Worm (Caenorhabditis elegans) whole organism, young adult: Measurements from ENCODE around the gene moe-3.

Source experiments
- B0261.1 ChIP-seq: sonication (generic microtip); optimal IDR thresholded peaks from 2 replicates; lab custom pipeline; 2016; ENCODE audit warnings: mild to moderate bottlenecking, missing genetic modification characterization, moderate library complexity, missing compliant biosample characterization
- C06A6.2 ChIP-seq: fragments of 200-800 bp; sonication (Bioruptor generic); conservative IDR thresholded peaks from 2 replicates; pipeline ENCODE4 v1.3.6; 2022; ENCODE audit warnings: missing genetic modification characterization, missing compliant biosample characterization
- C17E4.6 ChIP-seq: fragments of 200-800 bp; sonication (Bioruptor generic); IDR thresholded peaks from 2 replicates; pipeline ENCODE4 v1.3.6; 2022; ENCODE audit warnings: missing genetic modification reagents, missing genetic modification characterization, missing compliant biosample characterization
- D2030.7 ChIP-seq: fragments of 200-800 bp; sonication (Bioruptor generic); IDR thresholded peaks from 2 replicates; pipeline ENCODE4 v1.3.6; 2022; ENCODE audit warnings: missing genetic modification reagents, missing genetic modification characterization, missing compliant biosample characterization
- F10E7.11 ChIP-seq: sonication (generic microtip); optimal IDR thresholded peaks from 2 replicates; lab custom pipeline; 2017; ENCODE audit warnings: mild to moderate bottlenecking, missing genetic modification characterization, moderate library complexity, missing compliant biosample characterization
- F23B12.7 ChIP-seq: sonication (generic microtip); optimal IDR thresholded peaks from 2 replicates; lab custom pipeline; 2017; ENCODE audit warnings: missing genetic modification characterization, mild to moderate bottlenecking, missing compliant biosample characterization, antibody characterized with exemption, moderate library complexity; ENCODE audit not compliant: insufficient read depth
- F33H1.4 ChIP-seq: fragments of 200-800 bp; sonication (Bioruptor generic); IDR thresholded peaks from 2 replicates; pipeline ENCODE4 v1.3.6; 2022; ENCODE audit warnings: missing genetic modification reagents, missing genetic modification characterization, missing compliant biosample characterization
- F37B4.10 ChIP-seq: fragments of 200-800 bp; sonication (Bioruptor generic); IDR thresholded peaks from 2 replicates; pipeline ENCODE4 v1.3.6; 2022; ENCODE audit warnings: missing genetic modification characterization, missing compliant biosample characterization
- F39B2.1 ChIP-seq: fragments of 200-800 bp; sonication (Bioruptor generic); IDR thresholded peaks from 2 replicates; pipeline ENCODE4 v1.3.6; 2022; ENCODE audit warnings: missing genetic modification reagents, missing genetic modification characterization, missing compliant biosample characterization
- F52B5.7 ChIP-seq: sonication (generic microtip); optimal IDR thresholded peaks from 2 replicates; lab custom pipeline; 2016; ENCODE audit warnings: mild to moderate bottlenecking, missing genetic modification characterization, missing compliant biosample characterization
- F55B11.4 ChIP-seq: sonication (generic microtip); optimal IDR thresholded peaks from 2 replicates; lab custom pipeline; 2016; ENCODE audit warnings: missing compliant biosample characterization, missing genetic modification characterization, borderline replicate concordance; ENCODE audit not compliant: insufficient read depth
- F57A8.1 ChIP-seq: fragments of 200-800 bp; sonication (Bioruptor generic); optimal IDR thresholded peaks from 2 replicates; lab custom pipeline; 2018; ENCODE audit warnings: mild to moderate bottlenecking, missing genetic modification characterization, moderate library complexity, missing compliant biosample characterization
- K11D2.4 ChIP-seq: fragments of 200-800 bp; sonication (Bioruptor generic); IDR thresholded peaks from 2 replicates; pipeline ENCODE4 v1.3.6; 2022; ENCODE audit warnings: missing genetic modification reagents, missing genetic modification characterization, missing compliant biosample characterization
- K12H6.12 ChIP-seq: fragments of 200-800 bp; sonication (Bioruptor generic); optimal IDR thresholded peaks from 2 replicates; lab custom pipeline; 2018; ENCODE audit warnings: mild to moderate bottlenecking, missing genetic modification characterization, missing compliant biosample characterization
- Y79H2A.3 ChIP-seq: fragments of 200-800 bp; sonication (Bioruptor generic); conservative IDR thresholded peaks from 2 replicates; pipeline ENCODE4 v1.3.6; 2022; ENCODE audit warnings: missing genetic modification reagents, missing genetic modification characterization, missing compliant biosample characterization
- ZK185.1 ChIP-seq: sonication (generic microtip); optimal IDR thresholded peaks from 2 replicates; lab custom pipeline; 2016; ENCODE audit warnings: mild to moderate bottlenecking, missing genetic modification characterization, missing compliant biosample characterization; ENCODE audit not compliant: poor library complexity, severe bottlenecking
- ama-1 ChIP-seq, 3 experiments: fragments of 150-350 bp in 1 of 3; sonication (generic microtip) in 2 of 3; optimal IDR thresholded peaks; 2 replicates each; lab custom pipeline; 2014 to 2018; ENCODE audit warnings: missing biosample characterization in 2 of 3, missing genetic modification characterization in 2 of 3, missing genetic modification reagents in 2 of 3
- attf-6 ChIP-seq: fragments of 200-800 bp; sonication (Bioruptor generic); IDR thresholded peaks from 2 replicates; pipeline ENCODE4 v1.3.6; 2022; ENCODE audit warnings: missing genetic modification reagents, missing genetic modification characterization, missing compliant biosample characterization
- bed-1 ChIP-seq: fragments of 200-800 bp; sonication (Bioruptor generic); IDR thresholded peaks from 2 replicates; pipeline ENCODE4 v1.3.6; 2022; ENCODE audit warnings: missing genetic modification reagents, missing genetic modification characterization, missing compliant biosample characterization
- bed-2 ChIP-seq: fragments of 200-800 bp; sonication (Bioruptor generic); IDR thresholded peaks from 2 replicates; pipeline ENCODE4 v1.3.6; 2022; ENCODE audit warnings: missing genetic modification reagents, missing genetic modification characterization, missing compliant biosample characterization
- cebp-2 ChIP-seq: fragments of 200-800 bp; sonication (Bioruptor generic); IDR thresholded peaks from 2 replicates; pipeline ENCODE4 v1.3.6; 2022; ENCODE audit warnings: missing genetic modification characterization, missing compliant biosample characterization
- ceh-27 ChIP-seq: fragments of 200-800 bp; sonication (Bioruptor generic); optimal IDR thresholded peaks from 2 replicates; lab custom pipeline; 2018; ENCODE audit warnings: mild to moderate bottlenecking, missing genetic modification characterization, moderate library complexity, missing compliant biosample characterization
- ceh-58 ChIP-seq: fragments of 200-800 bp; sonication (Bioruptor generic); IDR thresholded peaks from 2 replicates; pipeline ENCODE4 v1.3.6; 2022; ENCODE audit warnings: missing genetic modification characterization, missing compliant biosample characterization
- ceh-79 ChIP-seq: sonication (generic microtip); optimal IDR thresholded peaks from 2 replicates; lab custom pipeline; 2017; ENCODE audit warnings: mild to moderate bottlenecking, missing genetic modification characterization, missing compliant biosample characterization
- die-1 ChIP-seq: sonication (generic microtip); optimal IDR thresholded peaks from 2 replicates; lab custom pipeline; 2016; ENCODE audit warnings: missing genotype, mild to moderate bottlenecking, missing genetic modification characterization, missing compliant biosample characterization
- dpff-1 ChIP-seq: sonication (generic microtip); optimal IDR thresholded peaks from 2 replicates; lab custom pipeline; 2017; ENCODE audit warnings: mild to moderate bottlenecking, missing genetic modification characterization, missing compliant biosample characterization
- efl-1 ChIP-seq: fragments of 150-350 bp; optimal IDR thresholded peaks from 2 replicates; lab custom pipeline; 2014; ENCODE audit warnings: missing biosample characterization, missing genetic modification reagents, missing genetic modification characterization
- hrde-1 ChIP-seq: sonication (generic microtip); optimal IDR thresholded peaks from 2 replicates; lab custom pipeline; 2016; ENCODE audit warnings: missing genetic modification characterization, mild to moderate bottlenecking, missing compliant biosample characterization, moderate library complexity, missing genotype, missing genetic modification reagents, borderline replicate concordance
- hsf-1 ChIP-seq: fragments of 200-800 bp; sonication (Bioruptor generic); IDR thresholded peaks from 2 replicates; pipeline ENCODE4 v1.3.6; 2022; ENCODE audit warnings: missing genetic modification reagents, missing genetic modification characterization, missing compliant biosample characterization
- lag-1 ChIP-seq: fragments of 200-800 bp; sonication (Bioruptor generic); IDR thresholded peaks from 2 replicates; pipeline ENCODE4 v1.3.6; 2022; ENCODE audit warnings: missing genetic modification reagents, missing genetic modification characterization, missing compliant biosample characterization
- let-526 ChIP-seq: fragments of 200-800 bp; sonication (Bioruptor generic); IDR thresholded peaks from 2 replicates; pipeline ENCODE4 v1.3.6; 2022; ENCODE audit warnings: missing genetic modification reagents, missing genetic modification characterization, missing compliant biosample characterization
- lsl-1 ChIP-seq: fragments of 200-800 bp; sonication (Bioruptor generic); optimal IDR thresholded peaks from 2 replicates; lab custom pipeline; 2018; ENCODE audit warnings: mild to moderate bottlenecking, missing genetic modification characterization, moderate library complexity, missing compliant biosample characterization
- madf-10 ChIP-seq: sonication (generic microtip); optimal IDR thresholded peaks from 2 replicates; lab custom pipeline; 2016; ENCODE audit warnings: mild to moderate bottlenecking, missing genetic modification characterization, missing compliant biosample characterization
- madf-8 ChIP-seq: fragments of 200-800 bp; sonication (Bioruptor generic); conservative IDR thresholded peaks from 2 replicates; pipeline ENCODE4 v1.3.6; 2022; ENCODE audit warnings: missing genetic modification reagents, missing genetic modification characterization, missing compliant biosample characterization
- mxl-1 ChIP-seq: sonication (generic microtip); optimal IDR thresholded peaks from 2 replicates; lab custom pipeline; 2016; ENCODE audit warnings: missing genetic modification characterization, missing compliant biosample characterization
- nfya-2 ChIP-seq: fragments of 200-800 bp; sonication (Bioruptor generic); IDR thresholded peaks from 2 replicates; pipeline ENCODE4 v1.3.6; 2022; ENCODE audit warnings: missing genetic modification reagents, missing genetic modification characterization, missing compliant biosample characterization
- nfyb-1 ChIP-seq: fragments of 200-800 bp; sonication (Bioruptor generic); IDR thresholded peaks from 2 replicates; pipeline ENCODE4 v1.3.6; 2022; ENCODE audit warnings: missing genetic modification reagents, missing genetic modification characterization, missing compliant biosample characterization
- nhr-120 ChIP-seq: fragments of 200-800 bp; sonication (Bioruptor generic); IDR thresholded peaks from 2 replicates; pipeline ENCODE4 v1.3.6; 2022; ENCODE audit warnings: missing genetic modification characterization, missing compliant biosample characterization
- rec-8 ChIP-seq, 2 experiments: sonication (generic microtip); optimal IDR thresholded peaks; 2 replicates each; lab custom pipeline; 2016; ENCODE audit warnings: mild to moderate bottlenecking in 2 of 2, missing genetic modification characterization in 2 of 2, missing genetic modification reagents in 2 of 2, missing genotype in 2 of 2, missing biosample characterization in 1 of 2, missing compliant biosample characterization in 1 of 2, moderate library complexity in 1 of 2
- sdz-38 ChIP-seq: sonication (generic microtip); optimal IDR thresholded peaks from 2 replicates; lab custom pipeline; 2016; ENCODE audit warnings: missing genotype, missing genetic modification characterization, missing compliant biosample characterization
- snpc-1.1 ChIP-seq: sonication (generic microtip); optimal IDR thresholded peaks from 2 replicates; lab custom pipeline; 2017; ENCODE audit warnings: missing genetic modification characterization, mild to moderate bottlenecking, missing compliant biosample characterization, antibody characterized with exemption, moderate library complexity, missing genotype, missing genetic modification reagents; ENCODE audit not compliant: insufficient read depth
- snpc-1.3 ChIP-seq: sonication (generic microtip); optimal IDR thresholded peaks from 2 replicates; lab custom pipeline; 2017; ENCODE audit warnings: missing genetic modification characterization, mild to moderate bottlenecking, missing compliant biosample characterization, antibody characterized with exemption, moderate library complexity, missing genotype, missing genetic modification reagents; ENCODE audit not compliant: insufficient read depth
- tbp1 ChIP-seq: fragments of 200-800 bp; sonication (Bioruptor generic); optimal IDR thresholded peaks from 2 replicates; lab custom pipeline; 2018; ENCODE audit warnings: mild to moderate bottlenecking, missing genetic modification characterization, missing compliant biosample characterization
- tbx-9 ChIP-seq: sonication (generic microtip); optimal IDR thresholded peaks from 2 replicates; lab custom pipeline; 2016; ENCODE audit warnings: borderline replicate concordance, missing genetic modification characterization, inconsistent platforms, missing compliant biosample characterization
- unc-130 ChIP-seq: sonication (generic microtip); optimal IDR thresholded peaks from 2 replicates; lab custom pipeline; 2016; ENCODE audit warnings: missing genetic modification reagents, missing genetic modification characterization, missing compliant biosample characterization
- zfh-2 ChIP-seq: fragments of 200-800 bp; sonication (Bioruptor generic); conservative IDR thresholded peaks from 2 replicates; pipeline ENCODE4 v1.3.6; 2022; ENCODE audit warnings: missing genetic modification reagents, missing genetic modification characterization, missing compliant biosample characterization
- zim-3 ChIP-seq: sonication (generic microtip); optimal IDR thresholded peaks from 2 replicates; lab custom pipeline; 2017; ENCODE audit warnings: mild to moderate bottlenecking, missing genetic modification characterization, moderate library complexity, missing compliant biosample characterization
- ztf-22 ChIP-seq: fragments of 200-800 bp; sonication (Bioruptor generic); optimal IDR thresholded peaks from 2 replicates; lab custom pipeline; 2018; ENCODE audit warnings: mild to moderate bottlenecking, missing genetic modification characterization, moderate library complexity, missing compliant biosample characterization

The moe-3 gene

ce11 chrII:13156971-13157370 lies 8.6 kb downstream of the moe-3 start, which contains the start of the genes hpr-17 and F32A11.1:
hpr-17 (minus strand) TSS chrII:13157047.
F32A11.1 (plus strand) TSS chrII:13157329.
- no peak for TF ChIP-seq F57A8.1 (GFP tag; lab: Kevin White, UChicago)
- TF ChIP-seq Y79H2A.3 (GFP tag; lab: Robert Waterston, UW): no peak
- TF ChIP-seq ceh-79: no peak
- TF ChIP-seq bed-1: no peak
- TF ChIP-seq F37B4.10 (GFP tag; lab: Robert Waterston, UW): no peak
- TF ChIP-seq zim-3 (tag; lab: Kevin White, UChicago): no peak
- TF ChIP-seq C06A6.2 (GFP tag; lab: Robert Waterston, UW): peak; percentile 36; the same call in 1 of the 2 replicates
- TF ChIP-seq bed-2: no peak
- no peak for TF ChIP-seq F55B11.4 (tag; lab: Kevin White, UChicago)
- TF ChIP-seq K11D2.4: peak; percentile 80
- peak; percentile 18 for TF ChIP-seq ceh-27 (GFP tag; lab: Kevin White, UChicago)
- TF ChIP-seq attf-6 (GFP tag; lab: Robert Waterston, UW): no peak
- peak; percentile 53 for TF ChIP-seq K12H6.12 (tag; lab: Kevin White, UChicago)
- no peak for TF ChIP-seq nhr-120 (GFP tag; lab: Robert Waterston, UW)
- TF ChIP-seq nfyb-1: peak; percentile 88
- peak; percentile 37; the same call in 1 of the 2 replicates for TF ChIP-seq madf-8 (GFP tag; lab: Robert Waterston, UW)
- no peak for TF ChIP-seq ceh-58 (GFP tag; lab: Robert Waterston, UW)
- peak; percentile 49 for TF ChIP-seq D2030.7 (GFP tag; lab: Robert Waterston, UW)
- TF ChIP-seq madf-10 (tag; lab: Kevin White, UChicago): no peak
- TF ChIP-seq ZK185.1 (tag; lab: Kevin White, UChicago): peak; percentile 81
- TF ChIP-seq sdz-38 (tag; lab: Kevin White, UChicago): no peak
- peak; percentile 35; the same call in 1 of the 2 replicates for TF ChIP-seq zfh-2
- no peak for TF ChIP-seq ztf-22 (GFP tag; lab: Kevin White, UChicago)
- no peak for TF ChIP-seq C17E4.6 (GFP tag; lab: Robert Waterston, UW)
- TF ChIP-seq rec-8 (tag; optimal IDR thresholded peaks at IDR 0.05; lab: Kevin White, UChicago): no peak
- TF ChIP-seq lag-1 (GFP tag; lab: Robert Waterston, UW): no peak
- no peak for TF ChIP-seq hrde-1
- TF ChIP-seq efl-1 (GFP tag; lab: Kevin White, UChicago): peak; percentile 86
- TF ChIP-seq unc-130: no peak
- TF ChIP-seq let-526 (GFP tag; lab: Robert Waterston, UW): 0 out of 2 replicates have a peak, but pooled peaks have one; percentile 33
- TF ChIP-seq B0261.1 (tag; lab: Kevin White, UChicago): no peak
- TF ChIP-seq F52B5.7: no peak
- TF ChIP-seq snpc-1.3 (tag; lab: Kevin White, UChicago): peak; percentile 6
- no peak for TF ChIP-seq mxl-1
- TF ChIP-seq dpff-1 (tag; lab: Kevin White, UChicago): no peak
- no peak for TF ChIP-seq cebp-2
- no peak for TF ChIP-seq F10E7.11 (tag; lab: Kevin White, UChicago)
- no peak for TF ChIP-seq ama-1 (optimal IDR thresholded peaks at IDR 0.05; lab: Kevin White, UChicago)
- TF ChIP-seq ama-1 (GFP tag; optimal IDR thresholded peaks at IDR 0.05; lab: Kevin White, UChicago): no peak
- TF ChIP-seq tbp1 (GFP tag; lab: Kevin White, UChicago): peak; percentile 52
- peak; percentile 64 for TF ChIP-seq lsl-1 (GFP tag; lab: Kevin White, UChicago)
- TF ChIP-seq snpc-1.1 (tag; lab: Kevin White, UChicago): no peak
- no peak for TF ChIP-seq tbx-9
- TF ChIP-seq hsf-1 (GFP tag; lab: Robert Waterston, UW): 0 out of 2 replicates have a peak, but pooled peaks have one; percentile 40
- TF ChIP-seq die-1 (tag; lab: Kevin White, UChicago): no peak
- TF ChIP-seq F33H1.4 (GFP tag; lab: Robert Waterston, UW): peak; percentile 66
- TF ChIP-seq nfya-2: no peak
- TF ChIP-seq F23B12.7 (tag; lab: Kevin White, UChicago): no peak
- TF ChIP-seq F39B2.1 (GFP tag; lab: Robert Waterston, UW): no peak
